Fruit fly (Drosophila melanogaster): ENCODE results near the gene CG4360.

CG4360 gene

dm6 chr3R:20327572-20328483 is at the start of gene CG4360, which contains the start of gene Sirt2 (continued):
- peak; percentile 82 for TF ChIP-seq tna (GFP tag; IDR thresholded peaks at IDR 0.05; ENCODE audit: partially characterized antibody)
- no peak for TF ChIP-seq bigmax (GFP tag; optimal IDR thresholded peaks at IDR 0.05)
- TF ChIP-seq CG8089 (GFP tag; optimal IDR thresholded peaks at IDR 0.05), result peak; percentile 33
- TF ChIP-seq exex (tag; optimal IDR thresholded peaks at IDR 0.05), result no peak
- peak; percentile 32 for TF ChIP-seq Meics (GFP tag; optimal IDR thresholded peaks at IDR 0.05)
- no peak for TF ChIP-seq CG10321 (GFP tag; IDR thresholded peaks at IDR 0.05)
- TF ChIP-seq CG2678 (tag; optimal IDR thresholded peaks at IDR 0.05), result no peak
- TF ChIP-seq NfI (GFP tag; optimal IDR thresholded peaks at IDR 0.05), result peak; percentile 37
- TF ChIP-seq bowl (GFP tag; IDR thresholded peaks at IDR 0.05), result no peak
- peak; percentile 22 for TF ChIP-seq eyg (GFP tag; optimal IDR thresholded peaks at IDR 0.05)
- TF ChIP-seq CG33213 (GFP tag; optimal IDR thresholded peaks at IDR 0.05), result peak; percentile 25
- TF ChIP-seq dan (GFP tag; IDR thresholded peaks at IDR 0.05), result no peak
- TF ChIP-seq CG12744 (GFP tag; optimal IDR thresholded peaks at IDR 0.05), result peak; percentile 2
- peak; percentile 92 for TF ChIP-seq Opbp (GFP tag; IDR thresholded peaks at IDR 0.05; ENCODE audit: partially characterized antibody)
- no peak for TF ChIP-seq gsb-n (tag; optimal IDR thresholded peaks at IDR 0.05)
- peak; percentile 91 for TF ChIP-seq Sry-δ (GFP tag; optimal IDR thresholded peaks at IDR 0.05)
- peak; percentile 93 for TF ChIP-seq CG6791 (GFP tag; IDR thresholded peaks at IDR 0.05; ENCODE audit: partially characterized antibody)
- no peak for TF ChIP-seq CG17568 (GFP tag; optimal IDR thresholded peaks at IDR 0.05)
- peak; percentile 24 for TF ChIP-seq tx (GFP tag; optimal IDR thresholded peaks at IDR 0.05)
- TF ChIP-seq CG6272 (GFP tag; IDR thresholded peaks at IDR 0.05), result peak; percentile 48; the same call in 1 of the 2 replicates
- no peak for TF ChIP-seq Sox102F (GFP tag; optimal IDR thresholded peaks at IDR 0.05)
- TF ChIP-seq CG32772 (GFP tag; IDR thresholded peaks at IDR 0.05), result no peak
- no peak for TF ChIP-seq CG1529 (GFP tag; optimal IDR thresholded peaks at IDR 0.05)
- no peak for TF ChIP-seq CG11504 (tag; optimal IDR thresholded peaks at IDR 0.05)
- peak; percentile 27; the same call in 1 of the 3 replicates for TF ChIP-seq CG11695 (GFP tag; IDR thresholded peaks at IDR 0.05)
- TF ChIP-seq Bgb (GFP tag; IDR thresholded peaks at IDR 0.05; ENCODE audit: partially characterized antibody), result peak; percentile 93
- TF ChIP-seq CG17912 (GFP tag; optimal IDR thresholded peaks at IDR 0.05), result peak; percentile 63
- peak in 1 of 2 experiments; percentile 64 for TF ChIP-seq crp (GFP tag; optimal IDR thresholded peaks at IDR 0.05)
- peak; percentile 33; the same call in 1 of the 2 replicates for TF ChIP-seq CG10366 (GFP tag; IDR thresholded peaks at IDR 0.05)
- no peak for TF ChIP-seq Trl (optimal IDR thresholded peaks at IDR 0.05)
- peak; percentile 40 for TF ChIP-seq Trl (GFP tag; optimal IDR thresholded peaks at IDR 0.05)
- TF ChIP-seq corto (GFP tag; optimal IDR thresholded peaks at IDR 0.05), result no peak
- no peak for TF ChIP-seq CG31388 (GFP tag; optimal IDR thresholded peaks at IDR 0.05)
- no peak for TF ChIP-seq Aef1 (GFP tag; IDR thresholded peaks at IDR 0.05)
- no peak for TF ChIP-seq CG1603 (tag; optimal IDR thresholded peaks at IDR 0.05)
- no peak for TF ChIP-seq CG15073 (GFP tag; optimal IDR thresholded peaks at IDR 0.05)
- no peak for TF ChIP-seq CG7745 (tag; optimal IDR thresholded peaks at IDR 0.05)
- peak; percentile 49; the same call in 1 of the 2 replicates for TF ChIP-seq ranshi (GFP tag; IDR thresholded peaks at IDR 0.05)
- peak; percentile 35 for TF ChIP-seq CG9817 (tag; optimal IDR thresholded peaks at IDR 0.05)
- no peak for TF ChIP-seq CG14965 (GFP tag; optimal IDR thresholded peaks at IDR 0.05; ENCODE audit: borderline replicate concordance)
- no peak for TF ChIP-seq Taf1 (GFP tag; IDR thresholded peaks at IDR 0.05)
- peak; percentile 81 for TF ChIP-seq vnd (GFP tag; IDR thresholded peaks at IDR 0.05; ENCODE audit: partially characterized antibody)
- TF ChIP-seq CG17385 (GFP tag; optimal IDR thresholded peaks at IDR 0.05), result peak; percentile 96
- TF ChIP-seq CG17829 (tag; optimal IDR thresholded peaks at IDR 0.05), result peak; percentile 57
- TF ChIP-seq CG31224 (GFP tag; IDR thresholded peaks at IDR 0.05), result 0 out of 2 replicates have a peak, but pooled peaks have one; percentile 13
- TF ChIP-seq Eip74EF (GFP tag; optimal IDR thresholded peaks at IDR 0.05), result no peak

All from whole organism, embryonic.